Fruit fly (Drosophila melanogaster) whole organism, embryonic: ENCODE measurements around the gene Or85b.

ENCODE experiments used
- Asciz ChIP-seq: fragments of 200-800 bp; sonication (Bioruptor generic); optimal IDR thresholded peaks from 2 replicates; lab custom pipeline; 2017; ENCODE audit warnings: missing biosample characterization, mild to moderate bottlenecking, missing genetic modification characterization, missing genetic modification reagents
- CG10462 ChIP-seq: fragments of 200-800 bp; sonication (Bioruptor generic); optimal IDR thresholded peaks from 2 replicates; lab custom pipeline; 2016; ENCODE audit warnings: missing biosample characterization, missing genetic modification characterization
- CG11456 ChIP-seq: fragments of 200-800 bp; sonication (Bioruptor generic); IDR thresholded peaks from 3 replicates; pipeline ENCODE4 v1.3.6; 2022; ENCODE audit warnings: missing biosample characterization, missing genetic modification characterization
- CG12236 ChIP-seq: fragments of 200-800 bp; sonication (Bioruptor generic); optimal IDR thresholded peaks from 2 replicates; lab custom pipeline; 2016; ENCODE audit warnings: missing biosample characterization, missing genetic modification characterization
- CG1233 ChIP-seq: fragments of 200-800 bp; sonication (Bioruptor generic); optimal IDR thresholded peaks from 4 replicates; lab custom pipeline; 2018; ENCODE audit warnings: missing biosample characterization, mild to moderate bottlenecking, missing genetic modification characterization
- CG13296 ChIP-seq: fragments of 200-800 bp; sonication (Bioruptor generic); optimal IDR thresholded peaks from 3 replicates; lab custom pipeline; 2018; ENCODE audit warnings: missing biosample characterization, mild to moderate bottlenecking, missing genetic modification characterization
- CG13894 ChIP-seq: fragments of 200-800 bp; sonication (Bioruptor generic); optimal IDR thresholded peaks from 3 replicates; lab custom pipeline; 2018; ENCODE audit warnings: missing biosample characterization, mild to moderate bottlenecking, missing genetic modification characterization, moderate library complexity
- CG14710 ChIP-seq: fragments of 200-800 bp; sonication (Bioruptor generic); optimal IDR thresholded peaks from 3 replicates; lab custom pipeline; 2019; ENCODE audit warnings: missing biosample characterization, mild to moderate bottlenecking, missing genetic modification characterization, moderate library complexity
- CG16779 ChIP-seq: fragments of 200-800 bp; sonication (Bioruptor generic); IDR thresholded peaks from 2 replicates; pipeline ENCODE4 v1.3.6; 2022; ENCODE audit warnings: missing biosample characterization, missing genetic modification characterization
- CG17612 ChIP-seq: fragments of 200-800 bp; sonication (Bioruptor generic); IDR thresholded peaks from 2 replicates; pipeline ENCODE4 v1.3.6; 2022; ENCODE audit warnings: missing biosample characterization, missing genetic modification characterization
- CG2678 ChIP-seq: fragments of 200-800 bp; sonication (Bioruptor generic); optimal IDR thresholded peaks from 3 replicates; lab custom pipeline; 2019; ENCODE audit warnings: missing biosample characterization, mild to moderate bottlenecking, missing genetic modification characterization, moderate library complexity
- CG30020 ChIP-seq: fragments of 200-800 bp; optimal IDR thresholded peaks from 2 replicates; lab custom pipeline; 2019; ENCODE audit warnings: missing biosample characterization, mild to moderate bottlenecking, missing genetic modification characterization, moderate library complexity
- CG30403 ChIP-seq: fragments of 200-800 bp; sonication (Bioruptor generic); optimal IDR thresholded peaks from 3 replicates; lab custom pipeline; 2016; ENCODE audit warnings: missing biosample characterization, missing genetic modification characterization
- CG34422 ChIP-seq: fragments of 200-800 bp; sonication (Bioruptor generic); IDR thresholded peaks from 3 replicates; pipeline ENCODE4 v1.3.6; 2022; ENCODE audit warnings: missing biosample characterization, missing genetic modification characterization
- CG4360 ChIP-seq: fragments of 200-800 bp; sonication (Bioruptor generic); IDR thresholded peaks from 2 replicates; pipeline ENCODE4 v1.3.6; 2022; ENCODE audit warnings: missing biosample characterization, missing genetic modification characterization
- CG4820 ChIP-seq: fragments of 200-800 bp; sonication (Bioruptor generic); optimal IDR thresholded peaks from 3 replicates; lab custom pipeline; 2016; ENCODE audit warnings: missing biosample characterization, missing genetic modification characterization
- CG9215 ChIP-seq: fragments of 200-800 bp; sonication (Bioruptor generic); IDR thresholded peaks from 2 replicates; pipeline ENCODE4 v1.3.6; 2022; ENCODE audit warnings: missing biosample characterization, missing genetic modification characterization
- CG9797 ChIP-seq: fragments of 200-800 bp; sonication (Bioruptor generic); optimal IDR thresholded peaks from 3 replicates; lab custom pipeline; 2018; ENCODE audit warnings: missing biosample characterization, mild to moderate bottlenecking, missing genetic modification characterization
- CTCF ChIP-seq: fragments of 200-800 bp; sonication (Bioruptor generic); optimal IDR thresholded peaks from 2 replicates; lab custom pipeline; 2017; ENCODE audit warnings: missing biosample characterization, mild to moderate bottlenecking, missing genetic modification characterization, moderate library complexity
- Hmr ChIP-seq: fragments of 200-800 bp; sonication (Bioruptor generic); optimal IDR thresholded peaks from 3 replicates; lab custom pipeline; 2017; ENCODE audit warnings: mild to moderate bottlenecking, missing biosample characterization, missing genetic modification reagents, missing genetic modification characterization
- Lpt ChIP-seq: fragments of >200 bp; optimal IDR thresholded peaks from 2 replicates; lab custom pipeline; 2018; ENCODE audit warnings: missing biosample characterization, missing genetic modification characterization
- MESR4 ChIP-seq: fragments of 200-800 bp; sonication (Bioruptor generic); optimal IDR thresholded peaks from 2 replicates; lab custom pipeline; 2018; ENCODE audit warnings: missing biosample characterization, mild to moderate bottlenecking, missing genetic modification characterization, moderate library complexity
- NC2α ChIP-seq: fragments of 200-800 bp; sonication (Bioruptor generic); optimal IDR thresholded peaks from 2 replicates; lab custom pipeline; 2016; ENCODE audit warnings: missing biosample characterization, missing genetic modification characterization
- NC2β ChIP-seq: fragments of 200-800 bp; sonication (Bioruptor generic); optimal IDR thresholded peaks from 2 replicates; lab custom pipeline; 2016; ENCODE audit warnings: missing biosample characterization, missing genetic modification characterization
- Neu2 ChIP-seq: fragments of 200-800 bp; sonication (Bioruptor generic); optimal IDR thresholded peaks from 3 replicates; lab custom pipeline; 2016; ENCODE audit warnings: missing biosample characterization, missing genetic modification characterization, borderline replicate concordance
- Nf-YA ChIP-seq: fragments of 200-800 bp; sonication (Bioruptor generic); IDR thresholded peaks from 2 replicates; pipeline ENCODE4 v1.3.6; 2022; ENCODE audit warnings: missing biosample characterization, missing genetic modification characterization
- Oaz ChIP-seq: fragments of 200-800 bp; sonication (Bioruptor generic); IDR thresholded peaks from 2 replicates; pipeline ENCODE4 v1.3.6; 2022; ENCODE audit warnings: missing biosample characterization, missing genetic modification characterization
- Side ChIP-seq: fragments of 200-800 bp; sonication (Bioruptor generic); optimal IDR thresholded peaks from 2 replicates; lab custom pipeline; 2016; ENCODE audit warnings: missing biosample characterization, missing genetic modification characterization
- Spps ChIP-seq: fragments of 200-800 bp; sonication (Bioruptor generic); optimal IDR thresholded peaks from 2 replicates; lab custom pipeline; 2018; ENCODE audit warnings: missing biosample characterization, mild to moderate bottlenecking, missing genetic modification characterization
- Sry-β ChIP-seq: fragments of 200-800 bp; sonication (Bioruptor generic); optimal IDR thresholded peaks from 2 replicates; lab custom pipeline; 2018; ENCODE audit warnings: missing biosample characterization, mild to moderate bottlenecking, missing genetic modification characterization, moderate library complexity
- Trl ChIP-seq, 3 experiments: fragments of >200 bp in 2 of 3; fragments of 200-800 bp in 1 of 3; sonication (Bioruptor generic) in 1 of 3; optimal IDR thresholded peaks; 2 replicates in 1 of 3; 3 replicates in 2 of 3; lab custom pipeline; 2016 to 2017; ENCODE audit warnings: missing biosample characterization in 1 of 3, missing genetic modification characterization in 1 of 3
- Xbp1 ChIP-seq: fragments of 200-800 bp; sonication (Bioruptor generic); optimal IDR thresholded peaks from 3 replicates; lab custom pipeline; 2016; ENCODE audit warnings: missing biosample characterization, mild to moderate bottlenecking, missing genetic modification characterization
- ash1 ChIP-seq: fragments of 200-800 bp; sonication (Bioruptor generic); optimal IDR thresholded peaks from 2 replicates; lab custom pipeline; 2018; ENCODE audit warnings: missing biosample characterization, mild to moderate bottlenecking, missing genetic modification characterization
- dysf ChIP-seq: fragments of 200-800 bp; sonication (Bioruptor generic); IDR thresholded peaks from 3 replicates; pipeline ENCODE4 v1.3.6; 2022; ENCODE audit warnings: missing biosample characterization, missing genetic modification characterization
- fru ChIP-seq: fragments of >200 bp; optimal IDR thresholded peaks from 2 replicates; lab custom pipeline; 2017
- fu2 ChIP-seq: fragments of 200-800 bp; sonication (Bioruptor generic); optimal IDR thresholded peaks from 2 replicates; lab custom pipeline; 2016; ENCODE audit warnings: missing biosample characterization, missing genetic modification characterization
- gcm ChIP-seq: fragments of 200-800 bp; sonication (Bioruptor generic); optimal IDR thresholded peaks from 2 replicates; lab custom pipeline; 2019; ENCODE audit warnings: missing biosample characterization, mild to moderate bottlenecking, missing genetic modification characterization, moderate library complexity
- gsb-n ChIP-seq: fragments of 200-800 bp; sonication (Bioruptor generic); optimal IDR thresholded peaks from 3 replicates; lab custom pipeline; 2018; ENCODE audit warnings: missing biosample characterization, mild to moderate bottlenecking, missing genetic modification characterization
- h ChIP-seq: fragments of >200 bp; optimal IDR thresholded peaks from 2 replicates; lab custom pipeline; 2017
- hbn ChIP-seq: fragments of 200-800 bp; sonication (Bioruptor generic); IDR thresholded peaks from 2 replicates; pipeline ENCODE4 v1.3.6; 2022; ENCODE audit warnings: missing biosample characterization, missing genetic modification characterization; ENCODE audit not compliant: partially characterized antibody
- ind ChIP-seq: fragments of 200-800 bp; sonication (Bioruptor generic); optimal IDR thresholded peaks from 3 replicates; lab custom pipeline; 2016; ENCODE audit warnings: missing biosample characterization, missing genetic modification characterization
- nerfin-1 ChIP-seq: fragments of 200-800 bp; sonication (Bioruptor generic); optimal IDR thresholded peaks from 3 replicates; lab custom pipeline; 2019; ENCODE audit warnings: missing biosample characterization, mild to moderate bottlenecking, missing genetic modification characterization, moderate library complexity
- oc ChIP-seq: fragments of 200-800 bp; sonication (Bioruptor generic); optimal IDR thresholded peaks from 2 replicates; lab custom pipeline; 2018; ENCODE audit warnings: missing biosample characterization, mild to moderate bottlenecking, missing genetic modification characterization, moderate library complexity
- p53 ChIP-seq: fragments of 200-800 bp; sonication (Bioruptor generic); optimal IDR thresholded peaks from 2 replicates; lab custom pipeline; 2016; ENCODE audit warnings: missing biosample characterization, missing genetic modification characterization
- pb ChIP-seq: fragments of 200-800 bp; sonication (Bioruptor generic); optimal IDR thresholded peaks from 3 replicates; lab custom pipeline; 2016; ENCODE audit warnings: missing biosample characterization, missing genetic modification characterization
- scrt ChIP-seq: fragments of 200-800 bp; sonication (Bioruptor generic); optimal IDR thresholded peaks from 2 replicates; lab custom pipeline; 2018; ENCODE audit warnings: missing biosample characterization, mild to moderate bottlenecking, missing genetic modification characterization, moderate library complexity
- sd ChIP-seq: fragments of 200-800 bp; sonication (Bioruptor generic); optimal IDR thresholded peaks from 3 replicates; lab custom pipeline; 2018; ENCODE audit warnings: missing biosample characterization, mild to moderate bottlenecking, missing genetic modification characterization, moderate library complexity
- sob ChIP-seq: fragments of 200-800 bp; sonication (Bioruptor generic); IDR thresholded peaks from 2 replicates; pipeline ENCODE4 v1.3.6; 2022; ENCODE audit warnings: missing biosample characterization, missing genetic modification characterization
- stwl ChIP-seq: fragments of 200-800 bp; sonication (Bioruptor generic); optimal IDR thresholded peaks from 3 replicates; lab custom pipeline; 2018; ENCODE audit warnings: missing biosample characterization, mild to moderate bottlenecking, missing genetic modification characterization, moderate library complexity
- tap ChIP-seq: fragments of 200-800 bp; optimal IDR thresholded peaks from 3 replicates; lab custom pipeline; 2019; ENCODE audit warnings: missing biosample characterization, mild to moderate bottlenecking, missing genetic modification characterization, moderate library complexity
- tin ChIP-seq: fragments of 200-800 bp; sonication (Bioruptor generic); optimal IDR thresholded peaks from 3 replicates; lab custom pipeline; 2016; ENCODE audit warnings: missing biosample characterization, missing genetic modification characterization
- zen2 ChIP-seq: fragments of 200-800 bp; sonication (Bioruptor generic); IDR thresholded peaks from 3 replicates; pipeline ENCODE4 v1.3.6; 2022; ENCODE audit warnings: missing biosample characterization, missing genetic modification characterization; ENCODE audit not compliant: partially characterized antibody

Gene Or85b

dm6 chr3R:8482881-8483280 is 28.3 kb downstream of the Or85b start (continued):
- TF ChIP-seq CG12236 (GFP tag; lab: Kevin White, UChicago) (no peak), Side (peak; percentile 67), tap (tag; lab: Kevin White, UChicago) (peak; percentile 70), CG10462 (GFP tag; lab: Kevin White, UChicago) (peak; percentile 7), CG14710 (peak; percentile 54), ash1 (no peak), gcm (GFP tag; lab: Kevin White, UChicago) (peak; percentile 40), CG13894 (no peak), zen2 (GFP tag; lab: Robert Waterston, UW) (no peak), sob (peak; percentile 58), CG11456 (peak; percentile 88; the same call in 2 of the 3 replicates), scrt (peak; percentile 64), MESR4 (GFP tag; lab: Kevin White, UChicago) (no peak), Sry-β (no peak), dysf (GFP tag; lab: Robert Waterston, UW) (peak; percentile 85), tin (GFP tag; lab: Kevin White, UChicago) (peak; percentile 77), Lpt (no peak), stwl (tag; lab: Kevin White, UChicago) (no peak), nerfin-1 (tag; lab: Kevin White, UChicago) (no peak), h (lab: Kevin White, UChicago) (no peak), CG34422 (peak; percentile 76; the same call in 2 of the 3 replicates), CTCF (GFP tag; lab: Kevin White, UChicago) (no peak), CG1233 (peak; percentile 52), CG13296 (GFP tag; lab: Kevin White, UChicago) (peak; percentile 65), CG30020 (tag; lab: Kevin White, UChicago) (no peak), Asciz (GFP tag; lab: Kevin White, UChicago) (peak; percentile 59), Oaz (no peak), hbn (GFP tag; lab: Robert Waterston, UW) (no peak), CG9797 (GFP tag; lab: Kevin White, UChicago) (no peak), NC2α (GFP tag; lab: Kevin White, UChicago) (no peak), fru (lab: Kevin White, UChicago) (no peak), CG30403 (peak; percentile 65), Nf-YA (GFP tag; lab: Robert Waterston, UW) (0 out of 2 replicates have a peak, but pooled peaks have one; percentile 18), oc (tag; lab: Kevin White, UChicago) (peak; percentile 35), Spps (tag; lab: Kevin White, UChicago) (peak; percentile 18), CG16779 (no peak), p53 (GFP tag; lab: Kevin White, UChicago) (no peak), CG2678 (tag; lab: Kevin White, UChicago) (peak; percentile 84), CG4360 (no peak), sd (tag; lab: Kevin White, UChicago) (peak; percentile 62), Hmr (GFP tag; lab: Kevin White, UChicago) (peak; percentile 73), fu2 (GFP tag; lab: Kevin White, UChicago) (no peak), Neu2 (GFP tag; lab: Kevin White, UChicago) (no peak), CG17612 (GFP tag; lab: Robert Waterston, UW) (peak; percentile 31; the same call in 1 of the 2 replicates), CG4820 (GFP tag; lab: Kevin White, UChicago) (peak; percentile 76), NC2β (GFP tag; lab: Kevin White, UChicago) (peak; percentile 26), Xbp1 (GFP tag; lab: Kevin White, UChicago) (peak; percentile 65), CG9215 (GFP tag; lab: Robert Waterston, UW) (peak; percentile 44; the same call in 1 of the 2 replicates), ind (peak; percentile 77), gsb-n (peak; percentile 23), pb (peak; percentile 28), Trl (optimal IDR thresholded peaks at IDR 0.05; lab: Kevin White, UChicago) (no peak), Trl (GFP tag; optimal IDR thresholded peaks at IDR 0.05; lab: Kevin White, UChicago) (peak; percentile 71)
